Fruit fly (Drosophila melanogaster) whole organism, adult: ENCODE data around the gene Tsp.

ENCODE experiments used
- CG14711 ChIP-seq: fragments of 200-800 bp; sonication (Bioruptor generic); optimal IDR thresholded peaks from 2 replicates; lab custom pipeline; 2018; ENCODE audit warnings: missing biosample characterization, mild to moderate bottlenecking, missing genetic modification characterization, moderate library complexity
- CG1620 ChIP-seq: fragments of 200-800 bp; sonication (Bioruptor generic); optimal IDR thresholded peaks from 2 replicates; lab custom pipeline; 2016; ENCODE audit warnings: missing biosample characterization, missing genetic modification characterization
- Hr96 ChIP-seq: fragments of 200-800 bp; sonication (Bioruptor generic); optimal IDR thresholded peaks from 2 replicates; lab custom pipeline; 2016; ENCODE audit warnings: missing biosample characterization, missing genetic modification characterization

dm6 chr2L:6716921-6717320, 8.0 kb upstream of the Tsp start:
- TF ChIP-seq CG1620 (GFP tag; lab: Kevin White, UChicago) = no peak
- TF ChIP-seq Hr96 = no peak
- TF ChIP-seq CG14711 = no peak
